Fruit fly (Drosophila melanogaster): ENCODE data around the gene up.

The up gene

dm6 chrX:13616417-13617050, 14.2 kb upstream of the up start, which contains the start of the genes tth and Tango2 (continued):
- TF ChIP-seq ATbp (GFP tag; optimal IDR thresholded peaks at IDR 0.05) = peak; percentile 27
- TF ChIP-seq CrebB (tag; optimal IDR thresholded peaks at IDR 0.05) = peak; percentile 46
- TF ChIP-seq CG4707 (GFP tag; optimal IDR thresholded peaks at IDR 0.05) = no peak
- peak; percentile 72 to 76 for TF ChIP-seq dpn (GFP tag; optimal IDR thresholded peaks at IDR 0.05)
- peak; percentile 85 for TF ChIP-seq CG9797 (GFP tag; optimal IDR thresholded peaks at IDR 0.05)
- peak; percentile 70 for TF ChIP-seq Ssrp (tag; optimal IDR thresholded peaks at IDR 0.05)
- no peak for TF ChIP-seq Spps (tag; optimal IDR thresholded peaks at IDR 0.05)
- peak; percentile 8 for TF ChIP-seq cato (GFP tag; optimal IDR thresholded peaks at IDR 0.05; ENCODE audit: borderline replicate concordance)
- no peak for TF ChIP-seq tna (GFP tag; IDR thresholded peaks at IDR 0.05; ENCODE audit: partially characterized antibody)
- no peak for TF ChIP-seq fd102C (GFP tag; optimal IDR thresholded peaks at IDR 0.05)
- TF ChIP-seq gro (GFP tag; optimal IDR thresholded peaks at IDR 0.05) = peak; percentile 53
- peak; percentile 18 for TF ChIP-seq kah (GFP tag; optimal IDR thresholded peaks at IDR 0.05)
- TF ChIP-seq CG31441 (GFP tag; IDR thresholded peaks at IDR 0.05) = peak; percentile 66; the same call in 1 of the 2 replicates
- TF ChIP-seq CG11247 (GFP tag; IDR thresholded peaks at IDR 0.05) = peak; percentile 67
- TF ChIP-seq Sox100B (GFP tag; optimal IDR thresholded peaks at IDR 0.05) = no peak
- TF ChIP-seq HmgD (GFP tag; optimal IDR thresholded peaks at IDR 0.05) = no peak
- TF ChIP-seq bbx (GFP tag; IDR thresholded peaks at IDR 0.05; ENCODE audit: partially characterized antibody) = no peak
- TF ChIP-seq CG13296 (GFP tag; optimal IDR thresholded peaks at IDR 0.05) = peak; percentile 69
- TF ChIP-seq CG8944 (GFP tag; optimal IDR thresholded peaks at IDR 0.05) = peak; percentile 52
- TF ChIP-seq CG6254 (GFP tag; optimal IDR thresholded peaks at IDR 0.05) = no peak
- TF ChIP-seq Dbx (GFP tag; IDR thresholded peaks at IDR 0.05) = peak; percentile 75
- TF ChIP-seq CG7556 (GFP tag; optimal IDR thresholded peaks at IDR 0.05) = peak; percentile 68
- TF ChIP-seq MTF-1 (GFP tag; optimal IDR thresholded peaks at IDR 0.05; ENCODE audit: borderline replicate concordance) = no peak
- peak; percentile 83 for TF ChIP-seq CG18599 (GFP tag; optimal IDR thresholded peaks at IDR 0.05)
- TF ChIP-seq CG8765 (GFP tag; IDR thresholded peaks at IDR 0.05) = peak; percentile 59
- TF ChIP-seq hbn (GFP tag; IDR thresholded peaks at IDR 0.05; ENCODE audit: partially characterized antibody) = peak; percentile 36; the same call in 1 of the 2 replicates
- no peak for TF ChIP-seq Hr39 (optimal IDR thresholded peaks at IDR 0.05)
- TF ChIP-seq z (GFP tag; IDR thresholded peaks at IDR 0.05) = no peak; the same call in 2 of the 3 replicates
- TF ChIP-seq CG6765 (GFP tag; optimal IDR thresholded peaks at IDR 0.05) = no peak
- peak; percentile 61 for TF ChIP-seq phol (tag; optimal IDR thresholded peaks at IDR 0.05)
- TF ChIP-seq CG11696 (GFP tag; IDR thresholded peaks at IDR 0.05) = no peak
- no peak for TF ChIP-seq btn (GFP tag; optimal IDR thresholded peaks at IDR 0.05)
- peak; percentile 46; the same call in 1 of the 2 replicates for TF ChIP-seq HLH3B (GFP tag; IDR thresholded peaks at IDR 0.05)
- peak; percentile 26; the same call in 1 of the 2 replicates for TF ChIP-seq CG11085 (GFP tag; IDR thresholded peaks at IDR 0.05)
- peak; percentile 25 for TF ChIP-seq CG3163 (GFP tag; optimal IDR thresholded peaks at IDR 0.05)
- peak; percentile 37 for TF ChIP-seq CG7987 (GFP tag; optimal IDR thresholded peaks at IDR 0.05)
- TF ChIP-seq gsb-n (tag; optimal IDR thresholded peaks at IDR 0.05) = no peak
- TF ChIP-seq Rfx (GFP tag; IDR thresholded peaks at IDR 0.05) = peak; percentile 81
- TF ChIP-seq CG4424 (GFP tag; optimal IDR thresholded peaks at IDR 0.05) = peak; percentile 47
- TF ChIP-seq CG34376 (GFP tag; optimal IDR thresholded peaks at IDR 0.05) = peak; percentile 73
- peak; percentile 70 for TF ChIP-seq vfl (GFP tag; optimal IDR thresholded peaks at IDR 0.05)
- peak; percentile 69 for TF ChIP-seq knrl (GFP tag; IDR thresholded peaks at IDR 0.05; ENCODE audit: partially characterized antibody)
- no peak for TF ChIP-seq gcm2 (GFP tag; optimal IDR thresholded peaks at IDR 0.05)
- peak; percentile 19; the same call in 1 of the 2 replicates for TF ChIP-seq sna (GFP tag; IDR thresholded peaks at IDR 0.05; ENCODE audit: partially characterized antibody)
- TF ChIP-seq bab2 (GFP tag; optimal IDR thresholded peaks at IDR 0.05) = peak; percentile 69
- TF ChIP-seq CG10959 (GFP tag; IDR thresholded peaks at IDR 0.05) = no peak
- peak; percentile 70 for TF ChIP-seq al (GFP tag; IDR thresholded peaks at IDR 0.05)
- TF ChIP-seq Rx (GFP tag; IDR thresholded peaks at IDR 0.05) = peak; percentile 21; the same call in 1 of the 2 replicates
- peak; percentile 78 for TF ChIP-seq CG1233 (GFP tag; optimal IDR thresholded peaks at IDR 0.05)
